Fruit fly (Drosophila melanogaster) whole organism, pupa: ENCODE measurements around the gene CG10137.

Experiments used
- CG14655 ChIP-seq: fragments of 200-800 bp; sonication (Bioruptor generic); optimal IDR thresholded peaks from 3 replicates; lab custom pipeline; 2017; ENCODE audit warnings: mild to moderate bottlenecking, missing biosample characterization, missing genetic modification reagents, missing genetic modification characterization
- CG15710 ChIP-seq: fragments of 200-800 bp; sonication (Bioruptor generic); optimal IDR thresholded peaks from 2 replicates; lab custom pipeline; 2018; ENCODE audit warnings: missing biosample characterization, mild to moderate bottlenecking, missing genetic modification characterization, moderate library complexity
- D1 ChIP-seq: fragments of 200-800 bp; sonication (Bioruptor generic); optimal IDR thresholded peaks from 2 replicates; lab custom pipeline; 2018; ENCODE audit warnings: missing biosample characterization, mild to moderate bottlenecking, missing genetic modification characterization, moderate library complexity
- EcR ChIP-seq: fragments of 200-800 bp; sonication (Bioruptor generic); optimal IDR thresholded peaks from 3 replicates; lab custom pipeline; 2019; ENCODE audit warnings: missing biosample characterization, missing genetic modification characterization, mild to moderate bottlenecking, moderate library complexity, missing genetic modification reagents
- Pif1A ChIP-seq: fragments of 200-800 bp; sonication (Bioruptor generic); optimal IDR thresholded peaks from 3 replicates; lab custom pipeline; 2016; ENCODE audit warnings: missing biosample characterization, missing genetic modification characterization
- Snoo ChIP-seq: fragments of 200-800 bp; sonication (Bioruptor generic); optimal IDR thresholded peaks from 3 replicates; lab custom pipeline; 2017; ENCODE audit warnings: missing biosample characterization, mild to moderate bottlenecking, missing genetic modification characterization, inconsistent platforms
- gl ChIP-seq: fragments of 200-800 bp; sonication (Bioruptor generic); optimal IDR thresholded peaks from 2 replicates; lab custom pipeline; 2018; ENCODE audit warnings: missing biosample characterization, mild to moderate bottlenecking, missing genetic modification characterization

DNA sequence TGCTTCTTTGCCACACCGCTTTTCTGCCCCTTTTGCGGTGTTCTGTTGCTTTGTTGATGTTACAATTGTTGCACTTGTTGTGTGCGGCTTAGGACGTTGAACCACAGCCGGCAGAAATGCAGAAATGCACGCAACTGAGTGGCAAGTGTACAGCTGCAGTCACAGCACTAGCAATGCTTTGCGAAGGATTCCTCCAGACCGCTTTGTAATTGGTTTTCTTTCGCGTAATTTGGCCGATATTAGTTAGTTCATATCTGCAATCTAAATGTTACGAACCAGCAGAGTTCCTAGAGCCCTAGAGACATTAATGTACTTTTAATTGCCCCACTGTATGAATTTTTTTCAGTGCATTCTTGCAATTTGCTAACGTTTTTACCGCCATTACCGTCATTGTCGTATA, 47.9 kb downstream of the CG10137 start:
- TF ChIP-seq CG14655 (GFP tag; lab: Kevin White, UChicago): peak; percentile 82
- TF ChIP-seq gl (tag; lab: Kevin White, UChicago): peak; percentile 6
- TF ChIP-seq Pif1A (GFP tag; lab: Kevin White, UChicago): peak; percentile 58
- TF ChIP-seq CG15710 (tag; lab: Kevin White, UChicago): no peak
- peak; percentile 4 for TF ChIP-seq Snoo (tag; lab: Kevin White, UChicago)
- peak; percentile 93 for TF ChIP-seq EcR (GFP tag; lab: Kevin White, UChicago)
- TF ChIP-seq D1 (tag; lab: Kevin White, UChicago): no peak
